Worm (Caenorhabditis elegans) whole organism, mixed stage, embryonic: ENCODE measurements around the gene aff-1.

Source experiments
- cnd-1 ChIP-seq: fragments of 200-800 bp; sonication (Bioruptor generic); optimal IDR thresholded peaks from 2 replicates; lab custom pipeline; 2018; ENCODE audit warnings: mild to moderate bottlenecking, missing genetic modification characterization, missing compliant biosample characterization
- elt-1 ChIP-seq: sonication (generic microtip); optimal IDR thresholded peaks from 2 replicates; lab custom pipeline; 2017; ENCODE audit warnings: missing genetic modification characterization, mild to moderate bottlenecking, missing compliant biosample characterization, antibody characterized with exemption, moderate library complexity, borderline replicate concordance; ENCODE audit not compliant: insufficient read depth
- elt-3 ChIP-seq: fragments of 150-350 bp; optimal IDR thresholded peaks from 2 replicates; lab custom pipeline; 2014; ENCODE audit warnings: missing biosample characterization, missing genetic modification characterization
- lin-13 ChIP-seq: fragments of 150-350 bp; optimal IDR thresholded peaks from 2 replicates; lab custom pipeline; 2014; ENCODE audit warnings: missing biosample characterization, missing genetic modification characterization
- lsy-2 ChIP-seq: fragments of 150-350 bp; optimal IDR thresholded peaks from 2 replicates; lab custom pipeline; 2014; ENCODE audit warnings: missing biosample characterization, missing genetic modification characterization
- mep-1 ChIP-seq: fragments of 150-350 bp; optimal IDR thresholded peaks from 2 replicates; lab custom pipeline; 2017; ENCODE audit warnings: missing biosample characterization, missing genetic modification reagents, missing genetic modification characterization, inconsistent platforms
- nhr-2 ChIP-seq: fragments of 150-350 bp; optimal IDR thresholded peaks from 2 replicates; lab custom pipeline; 2014; ENCODE audit warnings: missing biosample characterization, missing genetic modification characterization
- nhr-76 ChIP-seq: sonication (generic microtip); optimal IDR thresholded peaks from 2 replicates; lab custom pipeline; 2017; ENCODE audit warnings: missing biosample characterization, missing genetic modification characterization
- sptf-1 ChIP-seq: sonication (generic microtip); optimal IDR thresholded peaks from 2 replicates; lab custom pipeline; 2017; ENCODE audit warnings: mild to moderate bottlenecking, missing genetic modification characterization, moderate library complexity, missing compliant biosample characterization
- unc-120 ChIP-seq: sonication (generic microtip); optimal IDR thresholded peaks from 2 replicates; lab custom pipeline; 2017; ENCODE audit warnings: missing genetic modification characterization, missing compliant biosample characterization; ENCODE audit not compliant: poor library complexity, severe bottlenecking
- unc-39 ChIP-seq: fragments of 150-350 bp; optimal IDR thresholded peaks from 2 replicates; lab custom pipeline; 2014; ENCODE audit warnings: missing biosample characterization, missing genetic modification characterization
- unc-62 ChIP-seq: fragments of 150-350 bp; optimal IDR thresholded peaks from 2 replicates; lab custom pipeline; 2014; ENCODE audit warnings: missing biosample characterization, missing genetic modification reagents, missing genetic modification characterization
- ztf-11 ChIP-seq: fragments of 150-350 bp; optimal IDR thresholded peaks from 2 replicates; lab custom pipeline; 2014; ENCODE audit warnings: missing biosample characterization, missing genetic modification characterization

ce11 chrII:6845006-6845459 is 18.5 kb downstream of the aff-1 start:
- TF ChIP-seq unc-62 (GFP tag; lab: Kevin White, UChicago), result no peak
- no peak for TF ChIP-seq unc-39
- TF ChIP-seq lsy-2 (tag; lab: Kevin White, UChicago), result no peak
- no peak for TF ChIP-seq nhr-76 (tag; lab: Kevin White, UChicago)
- TF ChIP-seq elt-1 (tag; lab: Kevin White, UChicago), result no peak
- no peak for TF ChIP-seq lin-13 (tag; lab: Kevin White, UChicago)
- TF ChIP-seq mep-1, result no peak
- no peak for TF ChIP-seq sptf-1 (tag; lab: Kevin White, UChicago)
- no peak for TF ChIP-seq ztf-11
- TF ChIP-seq elt-3 (tag; lab: Kevin White, UChicago), result no peak
- no peak for TF ChIP-seq nhr-2 (tag; lab: Kevin White, UChicago)
- TF ChIP-seq unc-120, result no peak
- TF ChIP-seq cnd-1 (tag; lab: Kevin White, UChicago), result no peak
